Worm (Caenorhabditis elegans) whole organism, L1 larva: ENCODE data around the gene prp-40.

ENCODE experiments used
- C04F5.9 ChIP-seq: sonication (generic microtip); optimal IDR thresholded peaks from 2 replicates; lab custom pipeline; 2016; ENCODE audit warnings: missing genetic modification characterization, missing compliant biosample characterization
- C16A3.4 ChIP-seq: fragments of 150-350 bp; optimal IDR thresholded peaks from 2 replicates; lab custom pipeline; 2014; ENCODE audit warnings: missing biosample characterization, missing genetic modification characterization
- C34B4.2 ChIP-seq: sonication (generic microtip); optimal IDR thresholded peaks from 2 replicates; lab custom pipeline; 2017; ENCODE audit warnings: mild to moderate bottlenecking, missing genetic modification characterization, missing compliant biosample characterization
- F16B12.6 ChIP-seq: fragments of 150-350 bp; optimal IDR thresholded peaks from 2 replicates; lab custom pipeline; 2014; ENCODE audit warnings: missing biosample characterization, missing genetic modification characterization
- aly-2 ChIP-seq: fragments of 150-350 bp; optimal IDR thresholded peaks from 2 replicates; lab custom pipeline; 2014; ENCODE audit warnings: missing biosample characterization, missing genetic modification characterization
- blmp-1 ChIP-seq: fragments of 150-350 bp; optimal IDR thresholded peaks from 2 replicates; lab custom pipeline; 2014; ENCODE audit warnings: missing biosample characterization, missing genetic modification characterization
- ceh-63 ChIP-seq: fragments of 200-800 bp; sonication (Bioruptor generic); optimal IDR thresholded peaks from 2 replicates; lab custom pipeline; 2018; ENCODE audit warnings: mild to moderate bottlenecking, missing genetic modification characterization, missing compliant biosample characterization
- ceh-8 ChIP-seq: fragments of 200-800 bp; sonication (Bioruptor generic); optimal IDR thresholded peaks from 2 replicates; lab custom pipeline; 2018; ENCODE audit warnings: mild to moderate bottlenecking, missing genetic modification characterization, moderate library complexity, missing compliant biosample characterization
- ceh-88 ChIP-seq: fragments of 200-800 bp; sonication (Bioruptor generic); IDR thresholded peaks from 2 replicates; pipeline ENCODE4 v1.3.6; 2022; ENCODE audit warnings: missing genetic modification characterization, missing compliant biosample characterization
- ceh-90 ChIP-seq: sonication (generic microtip); optimal IDR thresholded peaks from 2 replicates; lab custom pipeline; 2016; ENCODE audit warnings: missing genetic modification characterization, missing compliant biosample characterization
- dpl-1 ChIP-seq, 3 experiments: fragments of 150-350 bp in 2 of 3; sonication (generic microtip) in 1 of 3; optimal IDR thresholded peaks; 2 replicates each; lab custom pipeline; 2014 to 2017; ENCODE audit warnings: missing biosample characterization in 3 of 3, missing genetic modification characterization in 3 of 3, missing genetic modification reagents in 3 of 3
- dsc-1 ChIP-seq: sonication (generic microtip); optimal IDR thresholded peaks from 2 replicates; lab custom pipeline; 2016; ENCODE audit warnings: mild to moderate bottlenecking, missing genetic modification characterization, missing compliant biosample characterization
- efl-1 ChIP-seq, 4 experiments: fragments of 150-350 bp; optimal IDR thresholded peaks in 3 of 4; peaks in 1 of 4; 1 replicate in 1 of 4; 2 replicates in 3 of 4; lab custom pipeline; 2014; ENCODE audit warnings: missing biosample characterization in 2 of 4, missing genetic modification characterization in 2 of 4, missing genetic modification reagents in 2 of 4
- efl-3 ChIP-seq: fragments of 200-800 bp; sonication (Bioruptor generic); optimal IDR thresholded peaks from 2 replicates; lab custom pipeline; 2018; ENCODE audit warnings: mild to moderate bottlenecking, missing genetic modification characterization, missing compliant biosample characterization
- egl-13 ChIP-seq: sonication (generic microtip); optimal IDR thresholded peaks from 2 replicates; lab custom pipeline; 2016; ENCODE audit warnings: missing genotype, missing genetic modification reagents, missing genetic modification characterization, missing compliant biosample characterization
- egl-27 ChIP-seq, 2 experiments: fragments of 150-350 bp in 1 of 2; sonication (generic microtip); optimal IDR thresholded peaks; 3 replicates each; lab custom pipeline; 2017 to 2018; ENCODE audit warnings: missing biosample characterization in 2 of 2, missing genetic modification characterization in 2 of 2, missing genetic modification reagents in 2 of 2
- fkh-10 ChIP-seq: sonication (generic microtip); optimal IDR thresholded peaks from 2 replicates; lab custom pipeline; 2017; ENCODE audit warnings: missing biosample characterization, missing genetic modification reagents, missing genetic modification characterization
- fkh-8 ChIP-seq: sonication (generic microtip); optimal IDR thresholded peaks from 2 replicates; lab custom pipeline; 2016; ENCODE audit warnings: mild to moderate bottlenecking, missing genetic modification characterization, missing compliant biosample characterization
- isw-1 ChIP-seq: fragments of 200-800 bp; sonication (Bioruptor generic); IDR thresholded peaks from 2 replicates; pipeline ENCODE4 v1.3.6; 2022; ENCODE audit warnings: missing genetic modification characterization, missing compliant biosample characterization
- lin-13 ChIP-seq: fragments of 150-350 bp; optimal IDR thresholded peaks from 2 replicates; lab custom pipeline; 2014; ENCODE audit warnings: missing biosample characterization, missing genetic modification reagents, missing genetic modification characterization
- lin-14 ChIP-seq: fragments of 200-800 bp; sonication (Bioruptor generic); optimal IDR thresholded peaks from 2 replicates; lab custom pipeline; 2018; ENCODE audit warnings: mild to moderate bottlenecking, missing genetic modification characterization, moderate library complexity, missing compliant biosample characterization
- lin-15B ChIP-seq: fragments of 150-350 bp; sonication (generic microtip); optimal IDR thresholded peaks from 3 replicates; lab custom pipeline; 2014; ENCODE audit warnings: missing biosample characterization, missing genetic modification characterization
- lin-35 ChIP-seq, 2 experiments: fragments of 150-350 bp; optimal IDR thresholded peaks; 2 replicates each; lab custom pipeline; 2014; ENCODE audit warnings: missing biosample characterization in 2 of 2, missing genetic modification characterization in 2 of 2, missing genetic modification reagents in 2 of 2
- lir-3 ChIP-seq: sonication (generic microtip); optimal IDR thresholded peaks from 2 replicates; lab custom pipeline; 2016; ENCODE audit warnings: mild to moderate bottlenecking, missing genetic modification characterization, moderate library complexity, missing compliant biosample characterization; ENCODE audit not compliant: poor library complexity
- mab-9 ChIP-seq: fragments of 200-800 bp; sonication (Bioruptor generic); IDR thresholded peaks from 2 replicates; pipeline ENCODE4 v1.3.6; 2022; ENCODE audit warnings: missing genetic modification reagents, missing genetic modification characterization, missing compliant biosample characterization
- mef-2 ChIP-seq: fragments of 150-350 bp; optimal IDR thresholded peaks from 2 replicates; lab custom pipeline; 2014; ENCODE audit warnings: missing biosample characterization, missing genetic modification characterization
- nhr-11 ChIP-seq: fragments of 150-350 bp; optimal IDR thresholded peaks from 2 replicates; lab custom pipeline; 2014; ENCODE audit warnings: missing biosample characterization, missing genetic modification characterization
- nhr-12 ChIP-seq: sonication (generic microtip); optimal IDR thresholded peaks from 2 replicates; lab custom pipeline; 2017; ENCODE audit warnings: missing biosample characterization, missing genetic modification characterization
- nhr-19 ChIP-seq: fragments of 200-800 bp; sonication (Bioruptor generic); conservative IDR thresholded peaks from 2 replicates; pipeline ENCODE4 v1.3.6; 2022; ENCODE audit warnings: missing genetic modification characterization, missing compliant biosample characterization
- nhr-20 ChIP-seq: sonication (generic microtip); optimal IDR thresholded peaks from 2 replicates; lab custom pipeline; 2016; ENCODE audit warnings: mild to moderate bottlenecking, missing genetic modification characterization, missing compliant biosample characterization
- nhr-237 ChIP-seq: fragments of 150-350 bp; optimal IDR thresholded peaks from 2 replicates; lab custom pipeline; 2014; ENCODE audit warnings: missing biosample characterization, missing genetic modification characterization
- nhr-28 ChIP-seq: fragments of 150-350 bp; optimal IDR thresholded peaks from 2 replicates; lab custom pipeline; 2014; ENCODE audit warnings: missing biosample characterization, missing genetic modification characterization
- nhr-76 ChIP-seq: sonication (generic microtip); optimal IDR thresholded peaks from 2 replicates; lab custom pipeline; 2017; ENCODE audit warnings: missing biosample characterization, missing genetic modification characterization
- pag-3 ChIP-seq: sonication (generic microtip); optimal IDR thresholded peaks from 2 replicates; lab custom pipeline; 2017; ENCODE audit warnings: missing genetic modification characterization, mild to moderate bottlenecking, missing compliant biosample characterization, antibody characterized with exemption, borderline replicate concordance; ENCODE audit not compliant: insufficient read depth
- pax-3 ChIP-seq: fragments of 200-800 bp; sonication (Bioruptor generic); optimal IDR thresholded peaks from 2 replicates; lab custom pipeline; 2018; ENCODE audit warnings: mild to moderate bottlenecking, missing genetic modification characterization, moderate library complexity, missing compliant biosample characterization
- rnt-1 ChIP-seq: sonication (generic microtip); optimal IDR thresholded peaks from 2 replicates; lab custom pipeline; 2016; ENCODE audit warnings: mild to moderate bottlenecking, missing genetic modification characterization, moderate library complexity, missing compliant biosample characterization
- skn-1 ChIP-seq: fragments of 150-350 bp; optimal IDR thresholded peaks from 2 replicates; lab custom pipeline; 2014; ENCODE audit warnings: missing biosample characterization, missing genetic modification characterization
- snpc-4 ChIP-seq: fragments of 150-350 bp; optimal IDR thresholded peaks from 2 replicates; lab custom pipeline; 2014; ENCODE audit warnings: missing biosample characterization, missing genetic modification characterization
- snu-23 ChIP-seq: sonication (generic microtip); optimal IDR thresholded peaks from 2 replicates; lab custom pipeline; 2016; ENCODE audit warnings: missing genetic modification characterization, missing compliant biosample characterization
- sox-4 ChIP-seq: sonication (generic microtip); optimal IDR thresholded peaks from 2 replicates; lab custom pipeline; 2016; ENCODE audit warnings: missing genetic modification characterization, missing compliant biosample characterization
- swsn-7 ChIP-seq: sonication (generic microtip); optimal IDR thresholded peaks from 2 replicates; lab custom pipeline; 2016; ENCODE audit warnings: missing genetic modification characterization, missing compliant biosample characterization
- tbx-2 ChIP-seq: sonication (generic microtip); optimal IDR thresholded peaks from 2 replicates; lab custom pipeline; 2016; ENCODE audit warnings: missing genetic modification characterization, missing compliant biosample characterization
- tlp-1 ChIP-seq: fragments of 150-350 bp; optimal IDR thresholded peaks from 2 replicates; lab custom pipeline; 2014; ENCODE audit warnings: missing biosample characterization, missing genetic modification characterization
- unc-130 ChIP-seq: fragments of 150-350 bp; optimal IDR thresholded peaks from 2 replicates; lab custom pipeline; 2017; ENCODE audit warnings: missing biosample characterization, missing genetic modification characterization, inconsistent platforms
- unc-86 ChIP-seq: sonication (generic microtip); optimal IDR thresholded peaks from 2 replicates; lab custom pipeline; 2016; ENCODE audit warnings: missing genetic modification characterization, missing compliant biosample characterization
- unc-98 ChIP-seq: fragments of 200-800 bp; sonication (Bioruptor generic); IDR thresholded peaks from 2 replicates; pipeline ENCODE4 v1.3.6; 2022; ENCODE audit warnings: missing genetic modification characterization, missing compliant biosample characterization
- xbp-1 ChIP-seq: sonication (generic microtip); optimal IDR thresholded peaks from 2 replicates; lab custom pipeline; 2016; ENCODE audit warnings: missing genetic modification characterization, missing compliant biosample characterization
- zag-1 ChIP-seq: fragments of 150-350 bp; optimal IDR thresholded peaks from 2 replicates; lab custom pipeline; 2014; ENCODE audit warnings: missing biosample characterization, missing genetic modification characterization
- zip-4 ChIP-seq: fragments of 200-800 bp; sonication (Bioruptor generic); optimal IDR thresholded peaks from 2 replicates; lab custom pipeline; 2018; ENCODE audit warnings: mild to moderate bottlenecking, missing genetic modification characterization, moderate library complexity, missing compliant biosample characterization
- ztf-11 ChIP-seq, 2 experiments: sonication (generic microtip); optimal IDR thresholded peaks; 2 replicates each; lab custom pipeline; 2016 to 2017; ENCODE audit warnings: missing genetic modification characterization in 2 of 2, missing biosample characterization in 1 of 2, missing compliant biosample characterization in 1 of 2
- ztf-4 ChIP-seq: fragments of 150-350 bp; optimal IDR thresholded peaks from 2 replicates; lab custom pipeline; 2014; ENCODE audit warnings: missing biosample characterization, missing genetic modification characterization

prp-40 gene

ce11 chrIII:9507799-9508198 lies 14.1 kb upstream of the prp-40 start, which contains the start of gene vha-14 (continued):
- TF ChIP-seq lin-15B (peak; percentile 49), unc-86 (tag; lab: Kevin White, UChicago) (no peak), lir-3 (tag; lab: Kevin White, UChicago) (peak; percentile 6), pag-3 (peak; percentile 27), zag-1 (no peak), isw-1 (no peak), sox-4 (tag; lab: Kevin White, UChicago) (no peak), nhr-19 (GFP tag; lab: Robert Waterston, UW) (no peak), C04F5.9 (tag; lab: Kevin White, UChicago) (no peak), C34B4.2 (no peak), ceh-8 (GFP tag; lab: Kevin White, UChicago) (no peak), nhr-237 (tag; lab: Kevin White, UChicago) (no peak), fkh-10 (GFP tag; lab: Kevin White, UChicago) (no peak), swsn-7 (tag; lab: Kevin White, UChicago) (no peak), egl-13 (tag; lab: Kevin White, UChicago) (no peak), nhr-12 (tag; lab: Kevin White, UChicago) (no peak), unc-130 (tag; lab: Kevin White, UChicago) (peak; percentile 42), mab-9 (GFP tag; lab: Robert Waterston, UW) (no peak), dpl-1 (GFP tag; optimal IDR thresholded peaks at IDR 0.05; lab: Kevin White, UChicago) (peak; percentile 1 to 69 (median 31)), egl-27 (tag; optimal IDR thresholded peaks at IDR 0.05; lab: Kevin White, UChicago) (no peak), zip-4 (GFP tag; lab: Kevin White, UChicago) (no peak), lin-13 (no peak), lin-35 (GFP tag; optimal IDR thresholded peaks at IDR 0.05; lab: Kevin White, UChicago) (peak; percentile 39 to 77), efl-3 (GFP tag; lab: Kevin White, UChicago) (no peak), efl-1 (optimal IDR thresholded peaks at IDR 0.05; lab: Kevin White, UChicago) (peak; percentile 45 to 57), efl-1 (GFP tag; optimal IDR thresholded peaks at IDR 0.05 in 1 of 2; lab: Kevin White, UChicago) (peak; percentile 52 to 79), mef-2 (tag; lab: Kevin White, UChicago) (no peak), snu-23 (peak; percentile 63), dsc-1 (tag; lab: Kevin White, UChicago) (no peak), blmp-1 (tag; lab: Kevin White, UChicago) (peak; percentile 58), C16A3.4 (tag; lab: Kevin White, UChicago) (peak; percentile 64), tlp-1 (tag; lab: Kevin White, UChicago) (no peak), nhr-28 (tag; lab: Kevin White, UChicago) (no peak), ztf-11 (tag; optimal IDR thresholded peaks at IDR 0.05; lab: Kevin White, UChicago) (no peak), snpc-4 (tag; lab: Kevin White, UChicago) (no peak), ceh-88 (GFP tag; lab: Robert Waterston, UW) (no peak), tbx-2 (tag; lab: Kevin White, UChicago) (no peak), pax-3 (tag; lab: Kevin White, UChicago) (no peak), nhr-76 (no peak), nhr-11 (no peak), F16B12.6 (tag; lab: Kevin White, UChicago) (no peak), fkh-8 (no peak), xbp-1 (tag; lab: Kevin White, UChicago) (no peak)

ce11 chrIII:9509764-9510370 lies 12.0 kb upstream of the prp-40 start:
- TF ChIP-seq C34B4.2 (no peak), nhr-20 (tag; lab: Kevin White, UChicago) (peak; percentile 14), ceh-63 (GFP tag; lab: Kevin White, UChicago) (no peak), mef-2 (tag; lab: Kevin White, UChicago) (no peak), skn-1 (tag; lab: Kevin White, UChicago) (no peak), egl-27 (tag; optimal IDR thresholded peaks at IDR 0.05; lab: Kevin White, UChicago) (no peak), fkh-10 (GFP tag; lab: Kevin White, UChicago) (peak; percentile 36), lin-13 (peak; percentile 17), dpl-1 (GFP tag; optimal IDR thresholded peaks at IDR 0.05; lab: Kevin White, UChicago) (no peak), F16B12.6 (tag; lab: Kevin White, UChicago) (no peak), ztf-4 (tag; lab: Kevin White, UChicago) (peak; percentile 51), rnt-1 (tag; lab: Kevin White, UChicago) (peak; percentile 7), lin-14 (GFP tag; lab: Kevin White, UChicago) (peak; percentile 25), aly-2 (tag; lab: Kevin White, UChicago) (peak; percentile 57), unc-98 (GFP tag; lab: Robert Waterston, UW) (no peak), lin-15B (no peak), ceh-90 (tag; lab: Kevin White, UChicago) (no peak), efl-1 (optimal IDR thresholded peaks at IDR 0.05; lab: Kevin White, UChicago) (peak; percentile 2 to 9), efl-1 (GFP tag; optimal IDR thresholded peaks at IDR 0.05 in 1 of 2; lab: Kevin White, UChicago) (peak in 1 of 2 experiments; percentile 91)
